Fruit fly (Drosophila melanogaster): Measurements from ENCODE around the gene CG18764.
A peak's percentile ranks its signal among the peaks of the same experiment; 100 is the strongest.

CG18764 gene

DNA sequence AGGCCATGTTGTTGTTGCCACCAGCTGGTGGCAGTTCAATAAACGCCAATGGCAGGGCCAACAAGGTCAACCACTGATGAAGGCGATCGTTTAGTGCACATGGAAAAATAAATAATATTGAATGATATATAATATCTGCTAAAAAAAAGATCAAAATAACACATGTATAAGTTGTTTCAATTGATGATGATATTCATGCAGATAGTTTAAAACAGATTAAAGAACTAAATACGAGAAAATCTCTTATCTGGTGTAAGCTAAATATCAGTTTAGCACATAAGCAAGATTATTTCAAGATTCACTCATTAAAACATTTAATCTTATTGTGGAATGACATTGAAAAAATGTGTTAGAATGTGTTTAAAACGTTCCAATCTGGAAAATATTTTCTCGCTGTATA, 36.8 kb downstream of the CG18764 start (continued):
- TF ChIP-seq Hr3 (GFP tag; optimal IDR thresholded peaks at IDR 0.05): peak; percentile 20
- TF ChIP-seq Vsx1 (GFP tag; optimal IDR thresholded peaks at IDR 0.05): no peak
- TF ChIP-seq zfh1 (GFP tag; IDR thresholded peaks at IDR 0.05): no peak
- peak; percentile 25 for TF ChIP-seq CG14710 (tag; optimal IDR thresholded peaks at IDR 0.05)
- no peak for TF ChIP-seq BEAF-32 (GFP tag; optimal IDR thresholded peaks at IDR 0.05)
- 0 out of 3 replicates have a peak, but pooled peaks have one; percentile 21 for TF ChIP-seq ci (GFP tag; IDR thresholded peaks at IDR 0.05)
- no peak for TF ChIP-seq Atf3 (GFP tag; optimal IDR thresholded peaks at IDR 0.05)
- TF ChIP-seq GATAe (GFP tag; conservative IDR thresholded peaks at IDR 0.05): no peak
- TF ChIP-seq knrl (GFP tag; IDR thresholded peaks at IDR 0.05; ENCODE audit: partially characterized antibody): no peak
- no peak for TF ChIP-seq Atf-2 (GFP tag; optimal IDR thresholded peaks at IDR 0.05)
- no peak for TF ChIP-seq CG9876 (GFP tag; optimal IDR thresholded peaks at IDR 0.05)
- TF ChIP-seq yki (optimal IDR thresholded peaks at IDR 0.05): no peak
- TF ChIP-seq Fer1 (GFP tag; optimal IDR thresholded peaks at IDR 0.05): peak; percentile 45
- no peak for TF ChIP-seq zf30C (GFP tag; optimal IDR thresholded peaks at IDR 0.05)
- no peak for TF ChIP-seq hkb (optimal IDR thresholded peaks at IDR 0.05)
- TF ChIP-seq hkb (GFP tag; IDR thresholded peaks at IDR 0.05): peak; percentile 38; the same call in 1 of the 2 replicates
- no peak for TF ChIP-seq CG14050 (GFP tag; IDR thresholded peaks at IDR 0.05)
- TF ChIP-seq CG17359 (tag; optimal IDR thresholded peaks at IDR 0.05): peak; percentile 62
- TF ChIP-seq Dll (GFP tag; IDR thresholded peaks at IDR 0.05; ENCODE audit: partially characterized antibody): no peak
- no peak for TF ChIP-seq oc (tag; optimal IDR thresholded peaks at IDR 0.05)
- no peak for TF ChIP-seq CG34224 (GFP tag; IDR thresholded peaks at IDR 0.05; ENCODE audit: partially characterized antibody)
- TF ChIP-seq ATbp (GFP tag; optimal IDR thresholded peaks at IDR 0.05): peak; percentile 29
- TF ChIP-seq trh (GFP tag; optimal IDR thresholded peaks at IDR 0.05): no peak
- TF ChIP-seq ab (GFP tag; optimal IDR thresholded peaks at IDR 0.05): no peak
- no peak for TF ChIP-seq Jarid2 (GFP tag; optimal IDR thresholded peaks at IDR 0.05)
- no peak for TF ChIP-seq H2.0 (GFP tag; IDR thresholded peaks at IDR 0.05)
- no peak for TF ChIP-seq CG2116 (GFP tag; optimal IDR thresholded peaks at IDR 0.05)
- TF ChIP-seq Dek (tag; optimal IDR thresholded peaks at IDR 0.05): no peak
- TF ChIP-seq HmgD (GFP tag; optimal IDR thresholded peaks at IDR 0.05): no peak
- TF ChIP-seq lilli (GFP tag; optimal IDR thresholded peaks at IDR 0.05): no peak
- TF ChIP-seq gt (GFP tag; IDR thresholded peaks at IDR 0.05): no peak
- peak; percentile 49 for TF ChIP-seq Abd-B (GFP tag; optimal IDR thresholded peaks at IDR 0.05)
- no peak for TF ChIP-seq seq (GFP tag; IDR thresholded peaks at IDR 0.05)
- no peak for TF ChIP-seq Sry-β (GFP tag; optimal IDR thresholded peaks at IDR 0.05)
- no peak for TF ChIP-seq br (optimal IDR thresholded peaks at IDR 0.05)
- peak; percentile 45 for TF ChIP-seq Asciz (GFP tag; optimal IDR thresholded peaks at IDR 0.05)
- TF ChIP-seq CG2875 (GFP tag; optimal IDR thresholded peaks at IDR 0.05): peak; percentile 19
- TF ChIP-seq pros (GFP tag; optimal IDR thresholded peaks at IDR 0.05): no peak
- peak; percentile 8; the same call in 1 of the 2 replicates for TF ChIP-seq CG10366 (GFP tag; IDR thresholded peaks at IDR 0.05)
- TF ChIP-seq z (GFP tag; IDR thresholded peaks at IDR 0.05): no peak
- peak; percentile 12 for TF ChIP-seq Deaf1 (tag; optimal IDR thresholded peaks at IDR 0.05)
- peak; percentile 63 for TF ChIP-seq ftz-f1 (GFP tag; optimal IDR thresholded peaks at IDR 0.05)
- TF ChIP-seq Doc2 (GFP tag; IDR thresholded peaks at IDR 0.05): no peak
- peak; percentile 12 for TF ChIP-seq CG1603 (tag; optimal IDR thresholded peaks at IDR 0.05)
- no peak for TF ChIP-seq Side (GFP tag; optimal IDR thresholded peaks at IDR 0.05)
- TF ChIP-seq CG43689 (GFP tag; IDR thresholded peaks at IDR 0.05): no peak
- peak; percentile 26 for TF ChIP-seq BtbVII (GFP tag; optimal IDR thresholded peaks at IDR 0.05)
- no peak for TF ChIP-seq otp (GFP tag; IDR thresholded peaks at IDR 0.05)
- TF ChIP-seq CG1233 (GFP tag; optimal IDR thresholded peaks at IDR 0.05): peak; percentile 31
- no peak for TF ChIP-seq sima (GFP tag; optimal IDR thresholded peaks at IDR 0.05)
- no peak for TF ChIP-seq wdn (GFP tag; IDR thresholded peaks at IDR 0.05)
- no peak for TF ChIP-seq mirr (GFP tag; optimal IDR thresholded peaks at IDR 0.05)
- TF ChIP-seq kni (GFP tag; optimal IDR thresholded peaks at IDR 0.05): no peak
